Fruit fly (Drosophila melanogaster) whole organism, embryonic: ENCODE data around the gene Mocs2A.

ENCODE experiments used
- Bgb ChIP-seq: fragments of 200-800 bp; sonication (Bioruptor generic); IDR thresholded peaks from 2 replicates; pipeline ENCODE4 v1.3.6; 2022; ENCODE audit warnings: missing biosample characterization, missing genetic modification characterization; ENCODE audit not compliant: partially characterized antibody
- CG10267 ChIP-seq: fragments of 200-800 bp; sonication (Bioruptor generic); optimal IDR thresholded peaks from 2 replicates; lab custom pipeline; 2018; ENCODE audit warnings: missing biosample characterization, mild to moderate bottlenecking, missing genetic modification characterization, moderate library complexity
- CG10321 ChIP-seq: fragments of 200-800 bp; sonication (Bioruptor generic); IDR thresholded peaks from 2 replicates; pipeline ENCODE4 v1.3.6; 2022; ENCODE audit warnings: missing biosample characterization, missing genetic modification characterization
- CG12104 ChIP-seq: fragments of 200-800 bp; sonication (Bioruptor generic); optimal IDR thresholded peaks from 3 replicates; lab custom pipeline; 2016; ENCODE audit warnings: missing biosample characterization, missing genetic modification characterization
- CG15696 ChIP-seq: fragments of 200-800 bp; sonication (Bioruptor generic); optimal IDR thresholded peaks from 2 replicates; lab custom pipeline; 2019; ENCODE audit warnings: missing biosample characterization, mild to moderate bottlenecking, missing genetic modification characterization, moderate library complexity
- CG17328 ChIP-seq: fragments of 200-800 bp; sonication (Bioruptor generic); IDR thresholded peaks from 2 replicates; pipeline ENCODE4 v1.3.6; 2022; ENCODE audit warnings: missing biosample characterization, missing genetic modification characterization
- CG2875 ChIP-seq: fragments of 200-800 bp; sonication (Bioruptor generic); optimal IDR thresholded peaks from 2 replicates; lab custom pipeline; 2017; ENCODE audit warnings: missing biosample characterization, mild to moderate bottlenecking, missing genetic modification characterization, missing genetic modification reagents
- CG30020 ChIP-seq: fragments of 200-800 bp; optimal IDR thresholded peaks from 2 replicates; lab custom pipeline; 2019; ENCODE audit warnings: missing biosample characterization, mild to moderate bottlenecking, missing genetic modification characterization, moderate library complexity
- CG31224 ChIP-seq: fragments of 200-800 bp; sonication (Bioruptor generic); IDR thresholded peaks from 2 replicates; pipeline ENCODE4 v1.3.6; 2022; ENCODE audit warnings: missing biosample characterization, missing genetic modification characterization
- CG42726 ChIP-seq: fragments of 200-800 bp; sonication (Bioruptor generic); IDR thresholded peaks from 2 replicates; pipeline ENCODE4 v1.3.6; 2022; ENCODE audit warnings: missing biosample characterization, missing genetic modification characterization; ENCODE audit not compliant: partially characterized antibody
- CG4360 ChIP-seq: fragments of 200-800 bp; sonication (Bioruptor generic); IDR thresholded peaks from 2 replicates; pipeline ENCODE4 v1.3.6; 2022; ENCODE audit warnings: missing biosample characterization, missing genetic modification characterization
- CG6254 ChIP-seq: fragments of 200-800 bp; sonication (Bioruptor generic); optimal IDR thresholded peaks from 3 replicates; lab custom pipeline; 2017; ENCODE audit warnings: mild to moderate bottlenecking, missing biosample characterization, missing genetic modification reagents, missing genetic modification characterization
- CG6765 ChIP-seq: fragments of 200-800 bp; sonication (Bioruptor generic); optimal IDR thresholded peaks from 3 replicates; lab custom pipeline; 2017; ENCODE audit warnings: missing biosample characterization, mild to moderate bottlenecking, missing genetic modification characterization
- CG6813 ChIP-seq: fragments of 200-800 bp; sonication (Bioruptor generic); optimal IDR thresholded peaks from 2 replicates; lab custom pipeline; 2017; ENCODE audit warnings: missing biosample characterization, missing genetic modification characterization, mild to moderate bottlenecking, moderate library complexity, missing genetic modification reagents
- Dad ChIP-seq: fragments of 200-800 bp; sonication (Bioruptor generic); optimal IDR thresholded peaks from 3 replicates; lab custom pipeline; 2016; ENCODE audit warnings: missing biosample characterization, missing genetic modification characterization
- Dll ChIP-seq: fragments of 200-800 bp; sonication (Bioruptor generic); IDR thresholded peaks from 4 replicates; pipeline ENCODE4 v1.3.6; 2022; ENCODE audit warnings: missing biosample characterization, missing genetic modification characterization; ENCODE audit not compliant: partially characterized antibody
- Doc2 ChIP-seq: fragments of 200-800 bp; sonication (Bioruptor generic); IDR thresholded peaks from 2 replicates; pipeline ENCODE4 v1.3.6; 2022; ENCODE audit warnings: missing biosample characterization, missing genetic modification characterization
- Doc3 ChIP-seq: fragments of 200-800 bp; sonication (Bioruptor generic); IDR thresholded peaks from 3 replicates; pipeline ENCODE4 v1.3.6; 2022; ENCODE audit warnings: missing biosample characterization, missing genetic modification characterization; ENCODE audit not compliant: partially characterized antibody
- Fer2 ChIP-seq: fragments of 200-800 bp; sonication (Bioruptor generic); optimal IDR thresholded peaks from 2 replicates; lab custom pipeline; 2018; ENCODE audit warnings: missing biosample characterization, mild to moderate bottlenecking, missing genetic modification characterization, moderate library complexity
- HLH3B ChIP-seq: fragments of 200-800 bp; sonication (Bioruptor generic); IDR thresholded peaks from 2 replicates; pipeline ENCODE4 v1.3.6; 2022; ENCODE audit warnings: missing biosample characterization, missing genetic modification characterization
- HLH4C ChIP-seq: fragments of 200-800 bp; sonication (Bioruptor generic); IDR thresholded peaks from 3 replicates; pipeline ENCODE4 v1.3.6; 2022; ENCODE audit warnings: missing biosample characterization, missing genetic modification characterization; ENCODE audit not compliant: partially characterized antibody
- Hand ChIP-seq: fragments of 200-800 bp; sonication (Bioruptor generic); optimal IDR thresholded peaks from 2 replicates; lab custom pipeline; 2017; ENCODE audit warnings: mild to moderate bottlenecking, missing biosample characterization, missing genetic modification reagents, missing genetic modification characterization
- Jarid2 ChIP-seq: fragments of 200-800 bp; sonication (Bioruptor generic); optimal IDR thresholded peaks from 3 replicates; lab custom pipeline; 2017; ENCODE audit warnings: mild to moderate bottlenecking, missing biosample characterization, missing genetic modification reagents, missing genetic modification characterization
- Kr ChIP-seq: fragments of 200-800 bp; sonication (Bioruptor generic); optimal IDR thresholded peaks from 2 replicates; lab custom pipeline; 2017; ENCODE audit warnings: missing biosample characterization, mild to moderate bottlenecking, missing genetic modification characterization
- Neu2 ChIP-seq: fragments of 200-800 bp; sonication (Bioruptor generic); optimal IDR thresholded peaks from 3 replicates; lab custom pipeline; 2016; ENCODE audit warnings: missing biosample characterization, missing genetic modification characterization, borderline replicate concordance
- Scr ChIP-seq: fragments of 200-800 bp; sonication (Bioruptor generic); IDR thresholded peaks from 2 replicates; pipeline ENCODE4 v1.3.6; 2022; ENCODE audit warnings: missing biosample characterization, missing genetic modification characterization; ENCODE audit not compliant: partially characterized antibody
- Sry-β ChIP-seq: fragments of 200-800 bp; sonication (Bioruptor generic); optimal IDR thresholded peaks from 2 replicates; lab custom pipeline; 2018; ENCODE audit warnings: missing biosample characterization, mild to moderate bottlenecking, missing genetic modification characterization, moderate library complexity
- az2 ChIP-seq: fragments of 200-800 bp; sonication (Bioruptor generic); optimal IDR thresholded peaks from 3 replicates; lab custom pipeline; 2016; ENCODE audit warnings: missing biosample characterization, missing genetic modification characterization
- cato ChIP-seq: fragments of 200-800 bp; sonication (Bioruptor generic); optimal IDR thresholded peaks from 2 replicates; lab custom pipeline; 2016; ENCODE audit warnings: missing biosample characterization, missing genetic modification characterization, borderline replicate concordance
- chinmo ChIP-seq: fragments of 200-800 bp; sonication (Bioruptor generic); IDR thresholded peaks from 4 replicates; pipeline ENCODE4 v1.3.6; 2022; ENCODE audit warnings: missing biosample characterization, missing genetic modification characterization; ENCODE audit not compliant: partially characterized antibody
- croc ChIP-seq: fragments of 200-800 bp; sonication (Bioruptor generic); conservative IDR thresholded peaks from 3 replicates; pipeline ENCODE4 v1.3.6; 2022; ENCODE audit warnings: missing biosample characterization, missing genetic modification characterization
- dati ChIP-seq: fragments of 200-800 bp; sonication (Bioruptor generic); IDR thresholded peaks from 2 replicates; pipeline ENCODE4 v1.3.6; 2022; ENCODE audit warnings: missing biosample characterization, missing genetic modification characterization
- fd64A ChIP-seq: fragments of 200-800 bp; sonication (Bioruptor generic); optimal IDR thresholded peaks from 3 replicates; lab custom pipeline; 2018; ENCODE audit warnings: missing biosample characterization, mild to moderate bottlenecking, missing genetic modification characterization
- gce ChIP-seq: fragments of 200-800 bp; sonication (Bioruptor generic); IDR thresholded peaks from 3 replicates; pipeline ENCODE4 v1.3.6; 2022; ENCODE audit warnings: missing biosample characterization, missing genetic modification characterization
- gfzf ChIP-seq: fragments of 200-800 bp; sonication (Bioruptor generic); optimal IDR thresholded peaks from 2 replicates; lab custom pipeline; 2016; ENCODE audit warnings: missing biosample characterization, mild to moderate bottlenecking, missing genetic modification characterization, moderate library complexity
- gro ChIP-seq: fragments of 200-800 bp; sonication (Bioruptor generic); optimal IDR thresholded peaks from 2 replicates; lab custom pipeline; 2016; ENCODE audit warnings: missing biosample characterization, missing genetic modification characterization
- gsb-n ChIP-seq: fragments of 200-800 bp; sonication (Bioruptor generic); optimal IDR thresholded peaks from 3 replicates; lab custom pipeline; 2018; ENCODE audit warnings: missing biosample characterization, mild to moderate bottlenecking, missing genetic modification characterization
- lov ChIP-seq, 2 experiments: fragments of 200-800 bp in 1 of 2; fragments of >200 bp in 1 of 2; sonication (Bioruptor generic) in 1 of 2; IDR thresholded peaks in 1 of 2; optimal IDR thresholded peaks in 1 of 2; 2 replicates in 1 of 2; 3 replicates in 1 of 2; pipeline versions ENCODE4 v1.3.6 to Lab custom; 2017 to 2022; ENCODE audit warnings: missing biosample characterization in 1 of 2, missing genetic modification characterization in 1 of 2
- luna ChIP-seq: fragments of 200-800 bp; sonication (Bioruptor generic); optimal IDR thresholded peaks from 2 replicates; lab custom pipeline; 2016; ENCODE audit warnings: missing biosample characterization, missing genetic modification characterization
- pfk ChIP-seq: fragments of 200-800 bp; sonication (Bioruptor generic); optimal IDR thresholded peaks from 2 replicates; lab custom pipeline; 2018; ENCODE audit warnings: missing biosample characterization, mild to moderate bottlenecking, missing genetic modification characterization, moderate library complexity
- pho ChIP-seq: fragments of 200-800 bp; sonication (Bioruptor generic); optimal IDR thresholded peaks from 2 replicates; lab custom pipeline; 2016; ENCODE audit warnings: missing biosample characterization, missing genetic modification characterization
- pnt ChIP-seq: fragments of 200-800 bp; sonication (Bioruptor generic); optimal IDR thresholded peaks from 3 replicates; lab custom pipeline; 2016; ENCODE audit warnings: missing biosample characterization, missing genetic modification characterization
- pum ChIP-seq: fragments of 200-800 bp; sonication (Bioruptor generic); optimal IDR thresholded peaks from 2 replicates; lab custom pipeline; 2016; ENCODE audit warnings: missing biosample characterization, missing genetic modification characterization
- scrt ChIP-seq: fragments of 200-800 bp; sonication (Bioruptor generic); optimal IDR thresholded peaks from 2 replicates; lab custom pipeline; 2018; ENCODE audit warnings: missing biosample characterization, mild to moderate bottlenecking, missing genetic modification characterization, moderate library complexity
- seq ChIP-seq: fragments of 200-800 bp; sonication (Bioruptor generic); IDR thresholded peaks from 2 replicates; pipeline ENCODE4 v1.3.6; 2022; ENCODE audit warnings: missing biosample characterization, missing genetic modification characterization
- sisA ChIP-seq: fragments of 200-800 bp; sonication (Bioruptor generic); IDR thresholded peaks from 2 replicates; pipeline ENCODE4 v1.3.6; 2022; ENCODE audit warnings: missing biosample characterization, missing genetic modification characterization
- sqz ChIP-seq: fragments of 200-800 bp; sonication (Bioruptor generic); optimal IDR thresholded peaks from 3 replicates; lab custom pipeline; 2018; ENCODE audit warnings: missing biosample characterization, mild to moderate bottlenecking, missing genetic modification characterization
- stc ChIP-seq: fragments of 200-800 bp; sonication (Bioruptor generic); IDR thresholded peaks from 2 replicates; pipeline ENCODE4 v1.3.6; 2022; ENCODE audit warnings: missing biosample characterization, missing genetic modification characterization
- tna ChIP-seq: fragments of 200-800 bp; sonication (Bioruptor generic); IDR thresholded peaks from 2 replicates; pipeline ENCODE4 v1.3.6; 2022; ENCODE audit warnings: missing biosample characterization, missing genetic modification characterization; ENCODE audit not compliant: partially characterized antibody
- wdn ChIP-seq: fragments of 200-800 bp; sonication (Bioruptor generic); IDR thresholded peaks from 2 replicates; pipeline ENCODE4 v1.3.6; 2022; ENCODE audit warnings: missing biosample characterization, missing genetic modification characterization

Mocs2A gene

DNA sequence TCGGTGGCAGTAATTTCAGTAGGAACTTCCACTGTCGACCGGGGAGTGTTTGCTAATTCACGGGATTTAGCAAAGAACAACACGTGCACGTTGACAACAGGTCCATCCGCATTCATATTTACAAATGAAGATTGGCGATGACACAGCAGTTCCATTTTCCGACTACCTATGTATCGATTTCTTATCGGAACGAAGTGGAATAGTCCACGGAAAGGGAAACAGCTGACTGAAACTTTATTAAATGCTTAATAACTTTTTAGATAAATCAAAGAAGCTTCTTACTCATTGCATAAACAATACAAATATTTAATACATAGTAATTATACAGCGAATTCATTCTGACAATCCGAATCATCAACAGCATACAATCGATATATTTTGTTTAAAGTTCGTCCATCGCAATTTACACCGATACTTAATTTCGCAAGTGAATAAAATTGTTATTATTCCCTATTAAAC lies at the start of gene Mocs2A, which contains the start of the genes Mocs2B and Clbn:
Gene Mocs2A (minus strand): TSS at position 129 of the 459 bp plus-strand sequence.
Gene Mocs2B (minus strand): TSS at position 129 of the 459 bp plus-strand sequence.
Gene Clbn (plus strand): TSS at position 272 of the 459 bp plus-strand sequence.
- TF ChIP-seq HLH3B (no peak), pum (GFP tag; lab: Kevin White, UChicago) (no peak), Scr (GFP tag; lab: Robert Waterston, UW) (peak; percentile 89), CG31224 (no peak), stc (GFP tag; lab: Robert Waterston, UW) (no peak), Kr (GFP tag; lab: Kevin White, UChicago) (no peak), sqz (GFP tag; lab: Kevin White, UChicago) (no peak), gro (no peak), gsb-n (tag; lab: Kevin White, UChicago) (no peak), tna (peak; percentile 26; the same call in 1 of the 2 replicates), Neu2 (GFP tag; lab: Kevin White, UChicago) (no peak), Fer2 (tag; lab: Kevin White, UChicago) (no peak), Dll (GFP tag; lab: Robert Waterston, UW) (peak; percentile 91), CG15696 (tag; lab: Kevin White, UChicago) (no peak), CG6813 (GFP tag; lab: Kevin White, UChicago) (no peak), CG6254 (GFP tag; lab: Kevin White, UChicago) (no peak), CG30020 (tag; lab: Kevin White, UChicago) (peak; percentile 80), CG42726 (GFP tag; lab: Robert Waterston, UW) (no peak), gce (GFP tag; lab: Robert Waterston, UW) (no peak), CG17328 (GFP tag; lab: Robert Waterston, UW) (no peak), CG10321 (GFP tag; lab: Robert Waterston, UW) (no peak), seq (GFP tag; lab: Robert Waterston, UW) (no peak), pnt (GFP tag; lab: Kevin White, UChicago) (no peak), Sry-β (GFP tag; lab: Kevin White, UChicago) (no peak), Doc2 (GFP tag; lab: Robert Waterston, UW) (no peak), Bgb (GFP tag; lab: Robert Waterston, UW) (peak; percentile 69), Doc3 (GFP tag; lab: Robert Waterston, UW) (peak; percentile 81), scrt (GFP tag; lab: Kevin White, UChicago) (peak; percentile 81), wdn (GFP tag; lab: Robert Waterston, UW) (no peak), luna (GFP tag; lab: Kevin White, UChicago) (no peak), az2 (no peak), HLH4C (GFP tag; lab: Robert Waterston, UW) (peak; percentile 77), gfzf (GFP tag; lab: Kevin White, UChicago) (no peak), dati (GFP tag; lab: Robert Waterston, UW) (no peak), croc (no peak), pfk (GFP tag; lab: Kevin White, UChicago) (peak; percentile 91), CG6765 (GFP tag; lab: Kevin White, UChicago) (no peak), Dad (GFP tag; lab: Kevin White, UChicago) (no peak), CG2875 (no peak), Jarid2 (peak; percentile 47), Hand (GFP tag; lab: Kevin White, UChicago) (no peak), lov (optimal IDR thresholded peaks at IDR 0.05; lab: Kevin White, UChicago) (no peak), lov (GFP tag; IDR thresholded peaks at IDR 0.05; lab: Robert Waterston, UW) (no peak), sisA (GFP tag; lab: Robert Waterston, UW) (no peak), pho (GFP tag; lab: Kevin White, UChicago) (no peak), fd64A (no peak), CG10267 (peak; percentile 18), CG12104 (no peak), CG4360 (GFP tag; lab: Robert Waterston, UW) (no peak), chinmo (GFP tag; lab: Robert Waterston, UW) (peak; percentile 75; the same call in 1 of the 4 replicates), cato (GFP tag; lab: Kevin White, UChicago) (no peak)
